Fruit fly (Drosophila melanogaster) whole organism, adult: ENCODE data around the gene CG45690.

Source experiments
- Hr96 ChIP-seq: fragments of 200-800 bp; sonication (Bioruptor generic); optimal IDR thresholded peaks from 2 replicates; lab custom pipeline; 2016; ENCODE audit warnings: missing biosample characterization, missing genetic modification characterization
- tj ChIP-seq: fragments of 200-800 bp; sonication (Bioruptor generic); optimal IDR thresholded peaks from 3 replicates; lab custom pipeline; 2017; ENCODE audit warnings: missing biosample characterization, mild to moderate bottlenecking, missing genetic modification characterization, moderate library complexity

DNA sequence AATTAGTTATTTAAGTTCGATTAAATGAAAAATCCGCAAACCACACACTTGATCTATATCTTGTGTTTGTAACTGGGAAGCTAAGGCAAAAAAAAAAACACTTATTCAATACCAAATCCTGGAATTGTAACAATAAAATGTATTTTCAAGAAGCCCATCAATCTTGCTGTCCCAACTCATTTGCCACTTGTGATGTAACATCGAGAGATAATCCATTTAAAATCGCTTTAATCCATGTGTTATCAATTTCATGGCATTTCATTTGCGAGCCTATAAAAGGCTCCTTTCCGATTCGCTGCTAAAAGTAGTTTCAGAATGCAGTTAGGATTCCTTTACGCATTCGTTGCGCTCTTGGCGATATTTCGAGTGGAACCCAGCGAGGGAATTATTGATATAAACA, 18.4 kb upstream of the CG45690 start, which contains the start of gene CG31872:
- TF ChIP-seq Hr96 (GFP tag; lab: Kevin White, UChicago) (no peak), tj (GFP tag; lab: Kevin White, UChicago) (no peak)
